Fruit fly (Drosophila melanogaster) whole organism, wandering third instar larva: Measurements from ENCODE around the gene His2Av.

ENCODE experiments used
- Abd-B ChIP-seq: fragments of >200 bp; optimal IDR thresholded peaks from 2 replicates; lab custom pipeline; 2017; ENCODE audit warnings: missing biosample characterization, missing genetic modification characterization
- CG32264 ChIP-seq: fragments of 200-800 bp; sonication (Bioruptor generic); optimal IDR thresholded peaks from 2 replicates; lab custom pipeline; 2016; ENCODE audit warnings: missing biosample characterization, missing genetic modification characterization
- CG9705 ChIP-seq: fragments of 200-800 bp; sonication (Bioruptor generic); optimal IDR thresholded peaks from 2 replicates; lab custom pipeline; 2018; ENCODE audit warnings: missing biosample characterization, mild to moderate bottlenecking, missing genetic modification characterization
- CrebA ChIP-seq: fragments of 200-800 bp; sonication (Bioruptor generic); optimal IDR thresholded peaks from 2 replicates; lab custom pipeline; 2016; ENCODE audit warnings: missing biosample characterization, mild to moderate bottlenecking, missing genetic modification characterization, borderline replicate concordance
- Dfd ChIP-seq: fragments of >200 bp; optimal IDR thresholded peaks from 2 replicates; lab custom pipeline; 2017; ENCODE audit warnings: missing biosample characterization, missing genetic modification characterization
- Dif ChIP-seq: fragments of 200-275, 200-300 bp; sonication (Bioruptor generic); optimal IDR thresholded peaks from 2 replicates; lab custom pipeline; 2018; ENCODE audit warnings: missing biosample characterization, missing genetic modification characterization; ENCODE audit not compliant: partially characterized antibody
- GATAd ChIP-seq: sonication (Bioruptor generic); optimal IDR thresholded peaks from 2 replicates; lab custom pipeline; 2016; ENCODE audit warnings: missing biosample characterization, missing genetic modification characterization
- HLH106 ChIP-seq: fragments of 200-800 bp; optimal IDR thresholded peaks from 3 replicates; lab custom pipeline; 2019; ENCODE audit warnings: missing biosample characterization, mild to moderate bottlenecking, missing genetic modification characterization, moderate library complexity
- Hnf4 ChIP-seq: fragments of 200-800 bp; sonication (Bioruptor generic); optimal IDR thresholded peaks from 2 replicates; lab custom pipeline; 2016; ENCODE audit warnings: missing biosample characterization, mild to moderate bottlenecking, missing genetic modification characterization
- Hr78 ChIP-seq: fragments of >200 bp; optimal IDR thresholded peaks from 2 replicates; lab custom pipeline; 2017; ENCODE audit warnings: missing biosample characterization, missing genetic modification characterization
- Hr83 ChIP-seq: fragments of 200-300 bp; sonication (Bioruptor generic); optimal IDR thresholded peaks from 2 replicates; lab custom pipeline; 2016; ENCODE audit warnings: missing biosample characterization, mild to moderate bottlenecking, missing genetic modification characterization, moderate library complexity; ENCODE audit not compliant: poor library complexity, severe bottlenecking
- Jra ChIP-seq: sonication (Bioruptor generic); optimal IDR thresholded peaks from 2 replicates; lab custom pipeline; 2016; ENCODE audit warnings: missing biosample characterization, missing genetic modification characterization
- Mio ChIP-seq: sonication (Bioruptor generic); optimal IDR thresholded peaks from 2 replicates; lab custom pipeline; 2016; ENCODE audit warnings: missing biosample characterization, missing genetic modification characterization
- Myc ChIP-seq: fragments of >200 bp; optimal IDR thresholded peaks from 2 replicates; lab custom pipeline; 2017
- N ChIP-seq: fragments of >200 bp; optimal IDR thresholded peaks from 2 replicates; lab custom pipeline; 2018; ENCODE audit warnings: missing biosample characterization, missing external identifiers, missing genetic modification characterization
- OdsH ChIP-seq: fragments of 200-800 bp; sonication (Bioruptor generic); optimal IDR thresholded peaks from 2 replicates; lab custom pipeline; 2016; ENCODE audit warnings: missing biosample characterization, mild to moderate bottlenecking, missing genetic modification characterization
- Rel ChIP-seq, 2 experiments: fragments of 200-800 bp; sonication (Bioruptor generic) in 1 of 2; optimal IDR thresholded peaks; 2 replicates in 1 of 2; 3 replicates in 1 of 2; lab custom pipeline; 2016 to 2019; ENCODE audit warnings: mild to moderate bottlenecking in 2 of 2, missing biosample characterization in 2 of 2, missing genetic modification characterization in 2 of 2, moderate library complexity in 1 of 2
- Sp1 ChIP-seq: fragments of 200-800 bp; sonication (Bioruptor generic); optimal IDR thresholded peaks from 3 replicates; lab custom pipeline; 2019; ENCODE audit warnings: missing biosample characterization, mild to moderate bottlenecking, missing genetic modification characterization, moderate library complexity
- Vsx2 ChIP-seq: fragments of 200-300, 225-300 bp; sonication (Bioruptor generic); optimal IDR thresholded peaks from 2 replicates; lab custom pipeline; 2018; ENCODE audit warnings: missing biosample characterization, missing genetic modification characterization; ENCODE audit not compliant: partially characterized antibody
- br ChIP-seq: fragments of 200-800 bp; sonication (Bioruptor generic); optimal IDR thresholded peaks from 2 replicates; lab custom pipeline; 2016; ENCODE audit warnings: missing biosample characterization, missing genetic modification characterization
- brk ChIP-seq: fragments of 200-800 bp; sonication (Bioruptor generic); optimal IDR thresholded peaks from 2 replicates; lab custom pipeline; 2016; ENCODE audit warnings: missing biosample characterization, mild to moderate bottlenecking, missing genetic modification characterization
- dl ChIP-seq, 2 experiments: fragments of 175-275, 200-275 bp in 1 of 2; fragments of 200-275 bp in 1 of 2; sonication (Bioruptor generic); optimal IDR thresholded peaks; lab custom pipeline; 2018; ENCODE audit warnings: mild to moderate bottlenecking in 2 of 2, missing biosample characterization in 2 of 2, missing genetic modification characterization in 2 of 2, moderate library complexity in 2 of 2; ENCODE audit not compliant: partially characterized antibody in 2 of 2, insufficient read depth in 1 of 2
- dmrt93B ChIP-seq: fragments of 200-800 bp; sonication (Bioruptor generic); optimal IDR thresholded peaks from 2 replicates; lab custom pipeline; 2018; ENCODE audit warnings: missing biosample characterization, mild to moderate bottlenecking, missing genetic modification characterization
- dsf ChIP-seq: sonication (Bioruptor generic); optimal IDR thresholded peaks from 2 replicates; lab custom pipeline; 2016; ENCODE audit warnings: missing biosample characterization, missing genetic modification characterization, borderline replicate concordance
- ey ChIP-seq: fragments of 200-800 bp; sonication (Bioruptor generic); optimal IDR thresholded peaks from 2 replicates; lab custom pipeline; 2016; ENCODE audit warnings: missing biosample characterization, missing genetic modification characterization
- foxo ChIP-seq, 2 experiments: fragments of 200-800 bp; sonication (Bioruptor generic); optimal IDR thresholded peaks; 2 replicates in 1 of 2; 3 replicates in 1 of 2; lab custom pipeline; 2016 to 2017; ENCODE audit warnings: missing biosample characterization in 2 of 2, missing genetic modification characterization in 2 of 2
- fru ChIP-seq: fragments of 200-800 bp; sonication (Bioruptor generic); optimal IDR thresholded peaks from 3 replicates; lab custom pipeline; 2016; ENCODE audit warnings: missing biosample characterization, mild to moderate bottlenecking, missing genetic modification characterization
- h ChIP-seq: fragments of 200-800 bp; sonication (Bioruptor generic); optimal IDR thresholded peaks from 3 replicates; lab custom pipeline; 2016; ENCODE audit warnings: missing biosample characterization, mild to moderate bottlenecking, missing genetic modification characterization
- jim ChIP-seq: fragments of 175-275, 200-325 bp; sonication (Bioruptor generic); optimal IDR thresholded peaks from 2 replicates; lab custom pipeline; 2016; ENCODE audit warnings: missing biosample characterization, mild to moderate bottlenecking, missing genetic modification characterization
- lola ChIP-seq: fragments of >200 bp; optimal IDR thresholded peaks from 2 replicates; lab custom pipeline; 2017; ENCODE audit warnings: missing biosample characterization, missing genetic modification characterization
- pan ChIP-seq: fragments of >200 bp; optimal IDR thresholded peaks from 2 replicates; lab custom pipeline; 2017
- psq ChIP-seq: fragments of 200-800 bp; sonication (Bioruptor generic); optimal IDR thresholded peaks from 3 replicates; lab custom pipeline; 2017; ENCODE audit warnings: missing biosample characterization, mild to moderate bottlenecking, missing genetic modification characterization, moderate library complexity
- rgr ChIP-seq: fragments of 200-800 bp; sonication (Bioruptor generic); optimal IDR thresholded peaks from 3 replicates; lab custom pipeline; 2016; ENCODE audit warnings: missing biosample characterization, mild to moderate bottlenecking, missing genetic modification characterization
- sage ChIP-seq: fragments of 200-800 bp; sonication (Bioruptor generic); optimal IDR thresholded peaks from 2 replicates; lab custom pipeline; 2016; ENCODE audit warnings: missing biosample characterization, mild to moderate bottlenecking, missing genetic modification characterization
- sv ChIP-seq: fragments of 200-800 bp; sonication (Bioruptor generic); optimal IDR thresholded peaks from 3 replicates; lab custom pipeline; 2016; ENCODE audit warnings: missing biosample characterization, missing genetic modification characterization
- tai ChIP-seq: sonication (Bioruptor generic); optimal IDR thresholded peaks from 2 replicates; lab custom pipeline; 2016; ENCODE audit warnings: missing biosample characterization, missing genetic modification characterization
- usp ChIP-seq: fragments of >200 bp; optimal IDR thresholded peaks from 2 replicates; lab custom pipeline; 2017; ENCODE audit warnings: missing biosample characterization, missing genetic modification characterization
- woc ChIP-seq: sonication (Bioruptor generic); optimal IDR thresholded peaks from 2 replicates; lab custom pipeline; 2016; ENCODE audit warnings: missing biosample characterization, mild to moderate bottlenecking, missing genetic modification characterization

The His2Av gene

DNA sequence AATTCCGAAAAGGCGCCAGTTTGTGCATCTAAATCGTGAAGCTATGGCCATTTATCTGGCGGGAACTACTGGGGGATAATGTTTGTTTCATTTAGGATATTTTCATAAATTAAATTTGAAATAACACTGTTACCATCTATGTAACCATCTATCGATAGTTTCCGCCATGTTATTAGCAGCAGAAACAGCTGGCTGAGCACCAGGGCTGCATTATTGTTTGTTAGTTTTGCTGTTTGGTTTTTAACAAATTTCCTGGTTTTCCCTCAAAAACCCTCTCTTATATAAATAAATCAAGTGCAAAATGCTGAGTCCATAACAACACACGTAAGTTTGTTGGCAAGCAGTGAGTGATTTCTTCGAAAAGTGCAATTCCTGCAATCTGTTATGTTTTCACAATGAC is 9.7 kb downstream of the His2Av start, which contains the start of gene CG5500:
Gene CG5500 (plus strand): TSS at position 199 of the 400 bp plus-strand sequence.
- TF ChIP-seq Rel (GFP tag; optimal IDR thresholded peaks at IDR 0.05; lab: Kevin White, UChicago): no peak
- TF ChIP-seq Rel (tag; optimal IDR thresholded peaks at IDR 0.05; lab: Kevin White, UChicago): peak; percentile 75
- no peak for TF ChIP-seq br (GFP tag; lab: Kevin White, UChicago)

DNA sequence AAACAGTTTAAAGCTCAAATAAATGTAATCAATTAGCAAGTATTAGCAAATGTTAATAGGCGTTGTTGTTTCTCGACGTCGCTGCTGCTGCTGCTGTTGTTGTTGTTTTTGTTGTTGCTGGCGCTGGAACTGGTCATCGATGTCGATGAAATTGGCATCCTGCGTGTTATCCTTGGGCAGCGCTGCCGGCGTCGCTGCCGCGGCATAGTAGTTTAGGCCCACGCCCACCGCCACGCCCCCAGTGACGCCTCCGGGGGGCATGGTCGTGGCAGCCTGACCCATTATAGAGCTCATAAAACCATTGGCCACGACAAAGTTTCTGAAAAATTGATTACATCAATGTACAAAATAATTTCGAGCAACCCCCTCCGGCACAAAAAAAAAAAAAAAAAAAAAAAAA is 10.1 kb downstream of the His2Av start:
- no peak for TF ChIP-seq HLH106 (tag; lab: Kevin White, UChicago)
- no peak for TF ChIP-seq psq (GFP tag; lab: Kevin White, UChicago)
- no peak for TF ChIP-seq br (GFP tag; lab: Kevin White, UChicago)
- no peak for TF ChIP-seq jim (GFP tag; lab: Kevin White, UChicago)
- TF ChIP-seq Vsx2 (GFP tag; lab: Kevin White, UChicago): no peak
- TF ChIP-seq woc: no peak
- no peak for TF ChIP-seq CG32264
- no peak for TF ChIP-seq pan (lab: Kevin White, UChicago)

DNA sequence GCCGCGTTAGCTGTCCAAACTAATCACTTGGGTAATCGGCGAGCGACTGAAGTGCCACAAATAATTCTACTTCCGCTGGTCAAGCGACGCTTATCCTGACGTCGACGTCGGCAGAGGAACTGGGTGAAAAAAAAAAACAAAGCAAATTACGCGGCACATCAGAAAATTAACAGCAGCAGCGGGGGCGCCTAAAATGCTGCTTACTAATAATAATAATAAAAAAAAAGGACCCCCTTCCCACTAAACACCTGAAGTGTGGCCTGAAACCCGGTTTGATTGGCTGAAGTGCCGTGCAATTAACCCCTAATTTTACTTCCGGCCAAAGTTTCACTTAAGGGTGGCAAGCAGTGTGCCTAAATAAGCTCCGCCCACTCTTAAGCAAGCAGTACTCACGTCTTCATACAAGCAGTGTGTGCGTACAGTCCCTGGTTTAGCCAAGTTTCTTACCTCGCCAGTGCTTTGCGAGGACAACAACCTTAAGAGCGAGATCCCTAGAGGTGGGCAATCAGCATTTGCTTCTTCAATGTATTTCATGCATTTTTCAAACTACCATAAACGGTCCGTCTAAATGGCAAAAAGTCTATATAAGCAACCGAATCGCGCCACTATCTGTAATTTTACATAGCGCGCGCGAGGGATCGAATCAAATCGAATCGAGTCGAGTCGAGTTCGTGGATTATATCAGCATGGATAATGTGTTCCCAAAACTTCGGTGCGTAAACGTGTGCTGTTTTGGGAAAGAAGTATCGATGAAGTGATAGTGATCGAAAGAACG is 14.6 kb downstream of the His2Av start, which contains the start of the genes ro and T48:
Gene ro (minus strand): TSS at position 51 of the 775 bp plus-strand sequence.
Gene T48 (plus strand): TSS at position 614 of the 775 bp plus-strand sequence.
- peak; percentile 32 for TF ChIP-seq N (GFP tag; lab: Kevin White, UChicago)
- no peak for TF ChIP-seq Abd-B (GFP tag; lab: Kevin White, UChicago)
- TF ChIP-seq OdsH (GFP tag; lab: Kevin White, UChicago): peak; percentile 30
- no peak for TF ChIP-seq tai (GFP tag; lab: Kevin White, UChicago)
- TF ChIP-seq CG32264: no peak
- TF ChIP-seq brk: no peak
- TF ChIP-seq Mio (GFP tag; lab: Kevin White, UChicago): no peak
- no peak for TF ChIP-seq Rel (GFP tag; optimal IDR thresholded peaks at IDR 0.05; lab: Kevin White, UChicago)
- peak; percentile 13 for TF ChIP-seq Rel (tag; optimal IDR thresholded peaks at IDR 0.05; lab: Kevin White, UChicago)
- TF ChIP-seq pan (lab: Kevin White, UChicago): no peak
- peak; percentile 32 for TF ChIP-seq rgr (GFP tag; lab: Kevin White, UChicago)
- TF ChIP-seq dsf: no peak
- no peak for TF ChIP-seq lola (GFP tag; lab: Kevin White, UChicago)
- peak; percentile 1 for TF ChIP-seq GATAd (GFP tag; lab: Kevin White, UChicago)
- TF ChIP-seq HLH106 (tag; lab: Kevin White, UChicago): peak; percentile 28
- no peak for TF ChIP-seq br (GFP tag; lab: Kevin White, UChicago)
- no peak for TF ChIP-seq sv
- TF ChIP-seq psq (GFP tag; lab: Kevin White, UChicago): peak; percentile 15
- TF ChIP-seq sage (GFP tag; lab: Kevin White, UChicago): no peak
- no peak for TF ChIP-seq Sp1 (GFP tag; lab: Kevin White, UChicago)
- TF ChIP-seq CrebA (GFP tag; lab: Kevin White, UChicago): no peak
- no peak for TF ChIP-seq Vsx2 (GFP tag; lab: Kevin White, UChicago)
- peak; percentile 11 for TF ChIP-seq Hnf4 (GFP tag; lab: Kevin White, UChicago)
- TF ChIP-seq fru (GFP tag; lab: Kevin White, UChicago): peak; percentile 39
- TF ChIP-seq ey: no peak
- peak; percentile 5 for TF ChIP-seq Dif (GFP tag; lab: Kevin White, UChicago)
- TF ChIP-seq dmrt93B (GFP tag; lab: Kevin White, UChicago): no peak
- peak; percentile 27 for TF ChIP-seq h (GFP tag; lab: Kevin White, UChicago)
- TF ChIP-seq Dfd: no peak
- TF ChIP-seq CG9705 (GFP tag; lab: Kevin White, UChicago): no peak
- TF ChIP-seq usp (GFP tag; lab: Kevin White, UChicago): no peak
- no peak for TF ChIP-seq Hr83
- TF ChIP-seq foxo (GFP tag; optimal IDR thresholded peaks at IDR 0.05; lab: Kevin White, UChicago): peak in 1 of 2 experiments; percentile 22
- TF ChIP-seq woc: no peak
- no peak for TF ChIP-seq Jra (GFP tag; lab: Kevin White, UChicago)
- no peak for TF ChIP-seq dl (GFP tag; optimal IDR thresholded peaks at IDR 0.05; lab: Kevin White, UChicago; ENCODE audit: insufficient read depth in 1 of 2, partially characterized antibody in 2 of 2)
- peak; percentile 63 for TF ChIP-seq Myc
- no peak for TF ChIP-seq Hr78 (GFP tag; lab: Kevin White, UChicago)
- TF ChIP-seq jim (GFP tag; lab: Kevin White, UChicago): no peak
